Worm (Caenorhabditis elegans) whole organism, young adult: Measurements from ENCODE around the gene nlp-66.

Experiments used
- B0035.1 ChIP-seq: sonication (generic microtip); optimal IDR thresholded peaks from 2 replicates; lab custom pipeline; 2016; ENCODE audit warnings: missing genetic modification characterization, mild to moderate bottlenecking, missing compliant biosample characterization, missing genotype, missing genetic modification reagents
- C17E4.6 ChIP-seq: fragments of 200-800 bp; sonication (Bioruptor generic); IDR thresholded peaks from 2 replicates; pipeline ENCODE4 v1.3.6; 2022; ENCODE audit warnings: missing genetic modification reagents, missing genetic modification characterization, missing compliant biosample characterization
- F10E7.11 ChIP-seq: sonication (generic microtip); optimal IDR thresholded peaks from 2 replicates; lab custom pipeline; 2017; ENCODE audit warnings: mild to moderate bottlenecking, missing genetic modification characterization, moderate library complexity, missing compliant biosample characterization
- F22D6.2 ChIP-seq: sonication (generic microtip); optimal IDR thresholded peaks from 2 replicates; lab custom pipeline; 2016; ENCODE audit warnings: mild to moderate bottlenecking, missing genetic modification characterization, missing compliant biosample characterization
- F33H1.4 ChIP-seq: fragments of 200-800 bp; sonication (Bioruptor generic); IDR thresholded peaks from 2 replicates; pipeline ENCODE4 v1.3.6; 2022; ENCODE audit warnings: missing genetic modification reagents, missing genetic modification characterization, missing compliant biosample characterization
- F57A8.1 ChIP-seq: fragments of 200-800 bp; sonication (Bioruptor generic); optimal IDR thresholded peaks from 2 replicates; lab custom pipeline; 2018; ENCODE audit warnings: mild to moderate bottlenecking, missing genetic modification characterization, moderate library complexity, missing compliant biosample characterization
- T26A5.8 ChIP-seq: sonication (generic microtip); optimal IDR thresholded peaks from 2 replicates; lab custom pipeline; 2016; ENCODE audit warnings: missing genetic modification characterization, missing compliant biosample characterization
- Y56A3A.18 ChIP-seq: fragments of 200-800 bp; sonication (Bioruptor generic); IDR thresholded peaks from 2 replicates; pipeline ENCODE4 v1.3.6; 2022; ENCODE audit warnings: missing genetic modification reagents, missing genetic modification characterization, missing compliant biosample characterization
- Y67H2A.10 ChIP-seq: fragments of 200-800 bp; sonication (Bioruptor generic); conservative IDR thresholded peaks from 2 replicates; pipeline ENCODE4 v1.3.6; 2022; ENCODE audit warnings: missing genetic modification reagents, missing genetic modification characterization, missing compliant biosample characterization
- Y79H2A.3 ChIP-seq: fragments of 200-800 bp; sonication (Bioruptor generic); conservative IDR thresholded peaks from 2 replicates; pipeline ENCODE4 v1.3.6; 2022; ENCODE audit warnings: missing genetic modification reagents, missing genetic modification characterization, missing compliant biosample characterization
- ZK185.1 ChIP-seq: sonication (generic microtip); optimal IDR thresholded peaks from 2 replicates; lab custom pipeline; 2016; ENCODE audit warnings: mild to moderate bottlenecking, missing genetic modification characterization, missing compliant biosample characterization; ENCODE audit not compliant: poor library complexity, severe bottlenecking
- aptf-3 ChIP-seq: fragments of 200-800 bp; sonication (Bioruptor generic); IDR thresholded peaks from 2 replicates; pipeline ENCODE4 v1.3.6; 2022; ENCODE audit warnings: missing genetic modification characterization, missing compliant biosample characterization
- attf-5 ChIP-seq: fragments of 200-800 bp; sonication (Bioruptor generic); optimal IDR thresholded peaks from 2 replicates; lab custom pipeline; 2018; ENCODE audit warnings: mild to moderate bottlenecking, missing genetic modification characterization, missing compliant biosample characterization
- ccch-3 ChIP-seq: fragments of 200-800 bp; sonication (Bioruptor generic); optimal IDR thresholded peaks from 2 replicates; lab custom pipeline; 2018; ENCODE audit warnings: mild to moderate bottlenecking, missing genetic modification characterization, missing compliant biosample characterization
- ceh-100 ChIP-seq: fragments of 200-800 bp; sonication (Bioruptor generic); IDR thresholded peaks from 2 replicates; pipeline ENCODE4 v1.3.6; 2022; ENCODE audit warnings: missing genetic modification reagents, missing genetic modification characterization, missing compliant biosample characterization
- ceh-40 ChIP-seq: fragments of 200-800 bp; sonication (Bioruptor generic); IDR thresholded peaks from 2 replicates; pipeline ENCODE4 v1.3.6; 2022; ENCODE audit warnings: missing genetic modification characterization, missing compliant biosample characterization
- ceh-58 ChIP-seq: fragments of 200-800 bp; sonication (Bioruptor generic); IDR thresholded peaks from 2 replicates; pipeline ENCODE4 v1.3.6; 2022; ENCODE audit warnings: missing genetic modification characterization, missing compliant biosample characterization
- chd-7 ChIP-seq: sonication (generic microtip); optimal IDR thresholded peaks from 2 replicates; lab custom pipeline; 2016; ENCODE audit warnings: mild to moderate bottlenecking, missing genetic modification characterization, moderate library complexity, missing compliant biosample characterization
- dox-1 ChIP-seq: fragments of 200-800 bp; sonication (Bioruptor generic); IDR thresholded peaks from 2 replicates; pipeline ENCODE4 v1.3.6; 2022; ENCODE audit warnings: missing genetic modification reagents, missing genetic modification characterization, missing compliant biosample characterization
- efl-1 ChIP-seq: fragments of 150-350 bp; optimal IDR thresholded peaks from 2 replicates; lab custom pipeline; 2014; ENCODE audit warnings: missing biosample characterization, missing genetic modification reagents, missing genetic modification characterization
- egl-18 ChIP-seq: fragments of 200-800 bp; sonication (Bioruptor generic); IDR thresholded peaks from 2 replicates; pipeline ENCODE4 v1.3.6; 2022; ENCODE audit warnings: missing genetic modification reagents, missing genetic modification characterization, missing compliant biosample characterization
- egrh-3 ChIP-seq: fragments of 200-800 bp; sonication (Bioruptor generic); IDR thresholded peaks from 2 replicates; pipeline ENCODE4 v1.3.6; 2022; ENCODE audit warnings: missing genetic modification reagents, missing genetic modification characterization, missing compliant biosample characterization
- ets-4 ChIP-seq: fragments of 200-800 bp; sonication (Bioruptor generic); optimal IDR thresholded peaks from 2 replicates; lab custom pipeline; 2018; ENCODE audit warnings: mild to moderate bottlenecking, missing genetic modification characterization, missing compliant biosample characterization
- gei-17 ChIP-seq: fragments of 200-800 bp; sonication (Bioruptor generic); optimal IDR thresholded peaks from 2 replicates; lab custom pipeline; 2018; ENCODE audit warnings: mild to moderate bottlenecking, missing genetic modification characterization, missing compliant biosample characterization
- hmg-1.2 ChIP-seq: fragments of 200-800 bp; sonication (Bioruptor generic); IDR thresholded peaks from 2 replicates; pipeline ENCODE4 v1.3.6; 2022; ENCODE audit warnings: missing genetic modification reagents, missing genetic modification characterization, missing compliant biosample characterization
- hrde-1 ChIP-seq: sonication (generic microtip); optimal IDR thresholded peaks from 2 replicates; lab custom pipeline; 2016; ENCODE audit warnings: missing genetic modification characterization, mild to moderate bottlenecking, missing compliant biosample characterization, moderate library complexity, missing genotype, missing genetic modification reagents, borderline replicate concordance
- hsf-1 ChIP-seq: fragments of 200-800 bp; sonication (Bioruptor generic); IDR thresholded peaks from 2 replicates; pipeline ENCODE4 v1.3.6; 2022; ENCODE audit warnings: missing genetic modification reagents, missing genetic modification characterization, missing compliant biosample characterization
- let-526 ChIP-seq: fragments of 200-800 bp; sonication (Bioruptor generic); IDR thresholded peaks from 2 replicates; pipeline ENCODE4 v1.3.6; 2022; ENCODE audit warnings: missing genetic modification reagents, missing genetic modification characterization, missing compliant biosample characterization
- lin-35 ChIP-seq, 3 experiments: fragments of 150-350 bp in 2 of 3; sonication (generic microtip) in 1 of 3; optimal IDR thresholded peaks; 2 replicates each; lab custom pipeline; 2014 to 2018; ENCODE audit warnings: missing biosample characterization in 3 of 3, missing genetic modification characterization in 3 of 3, missing genetic modification reagents in 3 of 3
- lsl-1 ChIP-seq: fragments of 200-800 bp; sonication (Bioruptor generic); optimal IDR thresholded peaks from 2 replicates; lab custom pipeline; 2018; ENCODE audit warnings: mild to moderate bottlenecking, missing genetic modification characterization, moderate library complexity, missing compliant biosample characterization
- madf-6 ChIP-seq: fragments of 200-800 bp; sonication (Bioruptor generic); IDR thresholded peaks from 2 replicates; pipeline ENCODE4 v1.3.6; 2022; ENCODE audit warnings: missing genetic modification reagents, missing genetic modification characterization, missing compliant biosample characterization
- nfya-1 ChIP-seq: sonication (generic microtip); optimal IDR thresholded peaks from 2 replicates; lab custom pipeline; 2017; ENCODE audit warnings: antibody characterized with exemption, missing compliant biosample characterization, missing genetic modification characterization, borderline replicate concordance; ENCODE audit not compliant: insufficient read depth
- nhr-179 ChIP-seq: sonication (generic microtip); optimal IDR thresholded peaks from 2 replicates; lab custom pipeline; 2016; ENCODE audit warnings: mild to moderate bottlenecking, missing genetic modification characterization, missing compliant biosample characterization
- nhr-27 ChIP-seq: fragments of 200-800 bp; sonication (Bioruptor generic); optimal IDR thresholded peaks from 2 replicates; lab custom pipeline; 2018; ENCODE audit warnings: mild to moderate bottlenecking, missing genetic modification characterization, moderate library complexity, missing compliant biosample characterization
- nhr-90 ChIP-seq: sonication (generic microtip); optimal IDR thresholded peaks from 2 replicates; lab custom pipeline; 2016; ENCODE audit warnings: missing genotype, mild to moderate bottlenecking, missing genetic modification characterization, missing compliant biosample characterization
- rpc-1 ChIP-seq, 2 experiments: fragments of 150-350 bp in 1 of 2; sonication (generic microtip) in 1 of 2; optimal IDR thresholded peaks; 2 replicates each; lab custom pipeline; 2014 to 2018; ENCODE audit warnings: missing biosample characterization in 1 of 2, missing genetic modification characterization in 1 of 2, missing genetic modification reagents in 1 of 2, missing genotype in 1 of 2
- sdz-38 ChIP-seq: sonication (generic microtip); optimal IDR thresholded peaks from 2 replicates; lab custom pipeline; 2016; ENCODE audit warnings: missing genotype, missing genetic modification characterization, missing compliant biosample characterization
- snpc-3.4 ChIP-seq: sonication (generic microtip); optimal IDR thresholded peaks from 2 replicates; lab custom pipeline; 2017; ENCODE audit warnings: missing genetic modification characterization, mild to moderate bottlenecking, missing compliant biosample characterization, antibody characterized with exemption, moderate library complexity, missing genotype, missing genetic modification reagents
- snpc-4 ChIP-seq, 5 experiments: fragments of 150-350 bp in 1 of 5; sonication (generic microtip) in 4 of 5; optimal IDR thresholded peaks; 2 replicates each; lab custom pipeline; 2014 to 2018; ENCODE audit warnings: missing genetic modification characterization in 5 of 5, missing biosample characterization in 3 of 5, antibody characterized with exemption in 2 of 5, mild to moderate bottlenecking in 2 of 5, missing compliant biosample characterization in 2 of 5, missing genotype in 2 of 5, moderate library complexity in 2 of 5, missing genetic modification reagents in 1 of 5
- sptf-2 ChIP-seq: fragments of 200-800 bp; sonication (Bioruptor generic); optimal IDR thresholded peaks from 2 replicates; lab custom pipeline; 2018; ENCODE audit warnings: mild to moderate bottlenecking, missing genetic modification characterization, missing compliant biosample characterization
- unc-62 ChIP-seq: fragments of 150-350 bp; optimal IDR thresholded peaks from 2 replicates; lab custom pipeline; 2014; ENCODE audit warnings: missing biosample characterization, missing genetic modification reagents, missing genetic modification characterization
- xnd-1 ChIP-seq: sonication (generic microtip); optimal IDR thresholded peaks from 2 replicates; lab custom pipeline; 2016; ENCODE audit warnings: missing genotype, missing genetic modification reagents, missing genetic modification characterization, missing compliant biosample characterization
- ztf-26 ChIP-seq: sonication (generic microtip); optimal IDR thresholded peaks from 2 replicates; lab custom pipeline; 2017; ENCODE audit warnings: missing genetic modification characterization, missing compliant biosample characterization

The nlp-66 gene

ce11 chrX:11116723-11117122, at the start of gene nlp-66:
nlp-66 (minus strand) TSS chrX:11116823.
- TF ChIP-seq unc-62 (GFP tag; lab: Kevin White, UChicago), result no peak
- TF ChIP-seq T26A5.8, result no peak
- no peak for TF ChIP-seq nhr-90
- TF ChIP-seq F22D6.2 (tag; lab: Kevin White, UChicago), result no peak

DNA sequence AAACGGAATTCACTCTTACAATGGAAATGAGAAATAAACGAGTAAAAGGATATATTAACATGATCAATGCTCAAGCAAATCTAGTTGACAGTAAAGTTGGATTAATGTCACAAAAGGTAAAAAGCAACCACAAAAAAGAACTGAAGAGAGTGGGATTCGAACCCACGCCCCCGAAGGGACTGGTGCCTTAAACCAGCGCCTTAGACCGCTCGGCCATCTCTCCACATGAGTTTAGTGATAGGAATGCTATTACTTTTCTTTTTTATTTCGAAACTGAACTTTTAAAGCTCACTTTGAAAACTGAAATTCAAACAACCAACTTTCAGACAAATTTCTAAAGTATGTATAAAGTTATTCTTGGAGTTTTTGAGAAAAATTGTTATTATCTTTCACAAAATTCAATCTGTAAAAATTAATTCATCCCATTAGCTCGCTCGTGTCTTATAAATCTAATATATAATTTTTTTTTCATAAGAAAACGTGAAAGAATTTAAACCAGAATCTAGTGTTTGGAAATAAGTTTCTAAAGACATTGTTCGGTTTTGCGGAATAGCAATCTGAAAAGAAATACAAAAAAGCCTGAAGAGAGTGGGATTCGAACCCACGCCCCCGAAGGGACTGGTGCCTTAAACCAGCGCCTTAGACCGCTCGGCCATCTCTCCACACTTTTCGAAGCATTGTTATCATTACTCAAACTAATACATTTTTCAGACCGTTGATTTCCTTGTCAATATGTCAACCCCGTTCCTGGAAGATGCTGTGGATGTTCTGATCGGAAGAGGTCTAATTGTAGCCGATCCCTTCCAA, 46.4 kb upstream of the nlp-66 start:
- TF ChIP-seq rpc-1 (optimal IDR thresholded peaks at IDR 0.05; lab: Kevin White, UChicago), result peak; percentile 85
- peak; percentile 86 for TF ChIP-seq rpc-1 (tag; optimal IDR thresholded peaks at IDR 0.05; lab: Kevin White, UChicago)
- no peak for TF ChIP-seq hsf-1
- no peak for TF ChIP-seq F22D6.2 (tag; lab: Kevin White, UChicago)
- no peak for TF ChIP-seq lsl-1
- no peak for TF ChIP-seq sdz-38 (tag; lab: Kevin White, UChicago)
- no peak for TF ChIP-seq nfya-1 (tag; lab: Kevin White, UChicago)
- peak; percentile 38; the same call in 1 of the 2 replicates for TF ChIP-seq hmg-1.2 (GFP tag; lab: Robert Waterston, UW)
- TF ChIP-seq ceh-40 (GFP tag; lab: Robert Waterston, UW), result 0 out of 2 replicates have a peak, but pooled peaks have one; percentile 63
- no peak for TF ChIP-seq C17E4.6 (GFP tag; lab: Robert Waterston, UW)
- TF ChIP-seq B0035.1 (tag; lab: Kevin White, UChicago), result peak; percentile 5
- no peak for TF ChIP-seq Y79H2A.3 (GFP tag; lab: Robert Waterston, UW)
- no peak for TF ChIP-seq lin-35 (GFP tag; optimal IDR thresholded peaks at IDR 0.05; lab: Kevin White, UChicago)
- no peak for TF ChIP-seq ccch-3 (GFP tag; lab: Kevin White, UChicago)
- no peak for TF ChIP-seq madf-6 (GFP tag; lab: Robert Waterston, UW)
- no peak for TF ChIP-seq snpc-4 (GFP tag; optimal IDR thresholded peaks at IDR 0.05; lab: Kevin White, UChicago)
- TF ChIP-seq snpc-4 (tag; optimal IDR thresholded peaks at IDR 0.05; lab: Kevin White, UChicago), result peak in 1 of 4 experiments; percentile 33
- no peak for TF ChIP-seq chd-7 (tag; lab: Kevin White, UChicago)
- no peak for TF ChIP-seq F57A8.1
- peak; percentile 51; the same call in 1 of the 2 replicates for TF ChIP-seq aptf-3
- TF ChIP-seq ztf-26 (tag; lab: Kevin White, UChicago), result no peak
- TF ChIP-seq ceh-58 (GFP tag; lab: Robert Waterston, UW), result no peak
- TF ChIP-seq gei-17 (GFP tag; lab: Kevin White, UChicago), result no peak
- peak; percentile 45 for TF ChIP-seq nhr-27 (tag; lab: Kevin White, UChicago)
- no peak for TF ChIP-seq egl-18 (GFP tag; lab: Robert Waterston, UW)
- peak; percentile 62; the same call in 1 of the 2 replicates for TF ChIP-seq Y56A3A.18 (GFP tag; lab: Robert Waterston, UW)
- no peak for TF ChIP-seq attf-5 (GFP tag; lab: Kevin White, UChicago)
- TF ChIP-seq nhr-179 (tag; lab: Kevin White, UChicago), result peak; percentile 78
- no peak for TF ChIP-seq snpc-3.4 (tag; lab: Kevin White, UChicago)
- TF ChIP-seq ceh-100 (GFP tag; lab: Robert Waterston, UW), result no peak
- no peak for TF ChIP-seq xnd-1
- TF ChIP-seq hrde-1, result peak; percentile 68
- no peak for TF ChIP-seq sptf-2 (GFP tag; lab: Kevin White, UChicago)
- TF ChIP-seq ZK185.1 (tag; lab: Kevin White, UChicago), result peak; percentile 66
- no peak for TF ChIP-seq F33H1.4 (GFP tag; lab: Robert Waterston, UW)
- TF ChIP-seq dox-1 (GFP tag; lab: Robert Waterston, UW), result peak; percentile 42; the same call in 1 of the 2 replicates
- no peak for TF ChIP-seq ets-4 (GFP tag; lab: Kevin White, UChicago)
- no peak for TF ChIP-seq let-526 (GFP tag; lab: Robert Waterston, UW)
- TF ChIP-seq egrh-3 (GFP tag; lab: Robert Waterston, UW), result no peak
- no peak for TF ChIP-seq T26A5.8
- no peak for TF ChIP-seq Y67H2A.10 (GFP tag; lab: Robert Waterston, UW)
- no peak for TF ChIP-seq efl-1 (GFP tag; lab: Kevin White, UChicago)
- no peak for TF ChIP-seq F10E7.11
